Worm (Caenorhabditis elegans) whole organism, young adult: ENCODE results near the gene cyp-13A1.
A peak's percentile ranks its signal among the peaks of the same experiment; 100 is the strongest.

ENCODE experiments used
- B0336.3 ChIP-seq: fragments of 200-800 bp; sonication (Bioruptor generic); IDR thresholded peaks from 2 replicates; pipeline ENCODE4 v1.3.6; 2022; ENCODE audit warnings: missing genetic modification characterization, missing compliant biosample characterization
- F10E7.11 ChIP-seq: sonication (generic microtip); optimal IDR thresholded peaks from 2 replicates; lab custom pipeline; 2017; ENCODE audit warnings: mild to moderate bottlenecking, missing genetic modification characterization, moderate library complexity, missing compliant biosample characterization
- F22D6.2 ChIP-seq: sonication (generic microtip); optimal IDR thresholded peaks from 2 replicates; lab custom pipeline; 2016; ENCODE audit warnings: mild to moderate bottlenecking, missing genetic modification characterization, missing compliant biosample characterization
- F23B12.7 ChIP-seq: sonication (generic microtip); optimal IDR thresholded peaks from 2 replicates; lab custom pipeline; 2017; ENCODE audit warnings: missing genetic modification characterization, mild to moderate bottlenecking, missing compliant biosample characterization, antibody characterized with exemption, moderate library complexity; ENCODE audit not compliant: insufficient read depth
- F49E8.2 ChIP-seq: sonication (generic microtip); optimal IDR thresholded peaks from 3 replicates; lab custom pipeline; 2017; ENCODE audit warnings: missing genetic modification characterization, mild to moderate bottlenecking, missing compliant biosample characterization, antibody characterized with exemption, moderate library complexity; ENCODE audit not compliant: insufficient read depth
- F57C9.4 ChIP-seq: sonication (generic microtip); optimal IDR thresholded peaks from 2 replicates; lab custom pipeline; 2017; ENCODE audit warnings: mild to moderate bottlenecking, missing genetic modification characterization, missing compliant biosample characterization
- K12H6.12 ChIP-seq: fragments of 200-800 bp; sonication (Bioruptor generic); optimal IDR thresholded peaks from 2 replicates; lab custom pipeline; 2018; ENCODE audit warnings: mild to moderate bottlenecking, missing genetic modification characterization, missing compliant biosample characterization
- T07F8.4 ChIP-seq: sonication (generic microtip); optimal IDR thresholded peaks from 2 replicates; lab custom pipeline; 2016; ENCODE audit warnings: mild to moderate bottlenecking, missing genetic modification characterization, moderate library complexity, missing compliant biosample characterization
- T26A5.8 ChIP-seq: sonication (generic microtip); optimal IDR thresholded peaks from 2 replicates; lab custom pipeline; 2016; ENCODE audit warnings: missing genetic modification characterization, missing compliant biosample characterization
- Y56A3A.18 ChIP-seq: fragments of 200-800 bp; sonication (Bioruptor generic); IDR thresholded peaks from 2 replicates; pipeline ENCODE4 v1.3.6; 2022; ENCODE audit warnings: missing genetic modification reagents, missing genetic modification characterization, missing compliant biosample characterization
- akir-1 ChIP-seq: fragments of 200-800 bp; sonication (Bioruptor generic); optimal IDR thresholded peaks from 2 replicates; lab custom pipeline; 2018; ENCODE audit warnings: mild to moderate bottlenecking, missing genetic modification characterization, moderate library complexity, missing compliant biosample characterization
- ama-1 ChIP-seq, 3 experiments: fragments of 150-350 bp in 1 of 3; sonication (generic microtip) in 2 of 3; optimal IDR thresholded peaks; 2 replicates each; lab custom pipeline; 2014 to 2018; ENCODE audit warnings: missing biosample characterization in 2 of 3, missing genetic modification characterization in 2 of 3, missing genetic modification reagents in 2 of 3
- atf-7 ChIP-seq: sonication (generic microtip); optimal IDR thresholded peaks from 2 replicates; lab custom pipeline; 2017; ENCODE audit warnings: mild to moderate bottlenecking, missing genetic modification characterization, missing compliant biosample characterization
- bed-1 ChIP-seq: fragments of 200-800 bp; sonication (Bioruptor generic); IDR thresholded peaks from 2 replicates; pipeline ENCODE4 v1.3.6; 2022; ENCODE audit warnings: missing genetic modification reagents, missing genetic modification characterization, missing compliant biosample characterization
- bed-2 ChIP-seq: fragments of 200-800 bp; sonication (Bioruptor generic); IDR thresholded peaks from 2 replicates; pipeline ENCODE4 v1.3.6; 2022; ENCODE audit warnings: missing genetic modification reagents, missing genetic modification characterization, missing compliant biosample characterization
- cebp-1 ChIP-seq, 2 experiments: fragments of 200-800 bp in 1 of 2; sonication (Bioruptor generic) in 1 of 2; sonication (generic microtip) in 1 of 2; IDR thresholded peaks in 1 of 2; optimal IDR thresholded peaks in 1 of 2; 2 replicates each; pipeline versions ENCODE4 v1.3.6 to Lab custom; 2017 to 2022; ENCODE audit warnings: missing compliant biosample characterization in 2 of 2, missing genetic modification characterization in 2 of 2, mild to moderate bottlenecking in 1 of 2, missing genetic modification reagents in 1 of 2, moderate library complexity in 1 of 2
- ceh-27 ChIP-seq: fragments of 200-800 bp; sonication (Bioruptor generic); optimal IDR thresholded peaks from 2 replicates; lab custom pipeline; 2018; ENCODE audit warnings: mild to moderate bottlenecking, missing genetic modification characterization, moderate library complexity, missing compliant biosample characterization
- ceh-40 ChIP-seq: fragments of 200-800 bp; sonication (Bioruptor generic); IDR thresholded peaks from 2 replicates; pipeline ENCODE4 v1.3.6; 2022; ENCODE audit warnings: missing genetic modification characterization, missing compliant biosample characterization
- ceh-91 ChIP-seq: fragments of 200-800 bp; sonication (Bioruptor generic); IDR thresholded peaks from 2 replicates; pipeline ENCODE4 v1.3.6; 2022; ENCODE audit warnings: missing genetic modification reagents, missing genetic modification characterization, missing compliant biosample characterization
- chd-7 ChIP-seq: sonication (generic microtip); optimal IDR thresholded peaks from 2 replicates; lab custom pipeline; 2016; ENCODE audit warnings: mild to moderate bottlenecking, missing genetic modification characterization, moderate library complexity, missing compliant biosample characterization
- ekl-4 ChIP-seq: fragments of 200-800 bp; sonication (Bioruptor generic); IDR thresholded peaks from 2 replicates; pipeline ENCODE4 v1.3.6; 2022; ENCODE audit warnings: missing genetic modification reagents, missing genetic modification characterization, missing compliant biosample characterization
- ets-4 ChIP-seq: fragments of 200-800 bp; sonication (Bioruptor generic); optimal IDR thresholded peaks from 2 replicates; lab custom pipeline; 2018; ENCODE audit warnings: mild to moderate bottlenecking, missing genetic modification characterization, missing compliant biosample characterization
- gei-17 ChIP-seq: fragments of 200-800 bp; sonication (Bioruptor generic); optimal IDR thresholded peaks from 2 replicates; lab custom pipeline; 2018; ENCODE audit warnings: mild to moderate bottlenecking, missing genetic modification characterization, missing compliant biosample characterization
- hlh-12 ChIP-seq: sonication (generic microtip); optimal IDR thresholded peaks from 2 replicates; lab custom pipeline; 2016; ENCODE audit warnings: missing genetic modification characterization, missing compliant biosample characterization
- hmg-20 ChIP-seq: fragments of 200-800 bp; sonication (Bioruptor generic); IDR thresholded peaks from 2 replicates; pipeline ENCODE4 v1.3.6; 2022; ENCODE audit warnings: missing genetic modification reagents, missing genetic modification characterization, missing compliant biosample characterization
- let-607 ChIP-seq, 2 experiments: fragments of 200-800 bp in 1 of 2; sonication (Bioruptor generic) in 1 of 2; sonication (generic microtip) in 1 of 2; optimal IDR thresholded peaks; 2 replicates each; lab custom pipeline; 2016 to 2018; ENCODE audit warnings: mild to moderate bottlenecking in 2 of 2, missing compliant biosample characterization in 2 of 2, missing genetic modification characterization in 2 of 2, moderate library complexity in 2 of 2, missing genotype in 1 of 2
- lin-40 ChIP-seq: sonication (generic microtip); optimal IDR thresholded peaks from 2 replicates; lab custom pipeline; 2016; ENCODE audit warnings: missing genetic modification characterization, mild to moderate bottlenecking, missing compliant biosample characterization, missing genotype, missing genetic modification reagents
- madf-6 ChIP-seq: fragments of 200-800 bp; sonication (Bioruptor generic); IDR thresholded peaks from 2 replicates; pipeline ENCODE4 v1.3.6; 2022; ENCODE audit warnings: missing genetic modification reagents, missing genetic modification characterization, missing compliant biosample characterization
- mel-28 ChIP-seq: sonication (generic microtip); optimal IDR thresholded peaks from 2 replicates; lab custom pipeline; 2016; ENCODE audit warnings: borderline replicate concordance, mild to moderate bottlenecking, missing genetic modification characterization, missing compliant biosample characterization
- nhr-179 ChIP-seq: sonication (generic microtip); optimal IDR thresholded peaks from 2 replicates; lab custom pipeline; 2016; ENCODE audit warnings: mild to moderate bottlenecking, missing genetic modification characterization, missing compliant biosample characterization
- nhr-80 ChIP-seq: sonication (generic microtip); optimal IDR thresholded peaks from 2 replicates; lab custom pipeline; 2016; ENCODE audit warnings: missing genetic modification characterization, missing compliant biosample characterization
- nhr-90 ChIP-seq: sonication (generic microtip); optimal IDR thresholded peaks from 2 replicates; lab custom pipeline; 2016; ENCODE audit warnings: missing genotype, mild to moderate bottlenecking, missing genetic modification characterization, missing compliant biosample characterization
- pha-4 ChIP-seq: fragments of 150-350 bp; sonication (generic microtip); optimal IDR thresholded peaks from 2 replicates; lab custom pipeline; 2014; ENCODE audit warnings: missing biosample characterization, missing genetic modification reagents, missing genetic modification characterization
- rec-8 ChIP-seq, 2 experiments: sonication (generic microtip); optimal IDR thresholded peaks; 2 replicates each; lab custom pipeline; 2016; ENCODE audit warnings: mild to moderate bottlenecking in 2 of 2, missing genetic modification characterization in 2 of 2, missing genetic modification reagents in 2 of 2, missing genotype in 2 of 2, missing biosample characterization in 1 of 2, missing compliant biosample characterization in 1 of 2, moderate library complexity in 1 of 2
- snpc-3.4 ChIP-seq: sonication (generic microtip); optimal IDR thresholded peaks from 2 replicates; lab custom pipeline; 2017; ENCODE audit warnings: missing genetic modification characterization, mild to moderate bottlenecking, missing compliant biosample characterization, antibody characterized with exemption, moderate library complexity, missing genotype, missing genetic modification reagents
- sptf-2 ChIP-seq: fragments of 200-800 bp; sonication (Bioruptor generic); optimal IDR thresholded peaks from 2 replicates; lab custom pipeline; 2018; ENCODE audit warnings: mild to moderate bottlenecking, missing genetic modification characterization, missing compliant biosample characterization
- tbp1 ChIP-seq: fragments of 200-800 bp; sonication (Bioruptor generic); optimal IDR thresholded peaks from 2 replicates; lab custom pipeline; 2018; ENCODE audit warnings: mild to moderate bottlenecking, missing genetic modification characterization, missing compliant biosample characterization
- ztf-22 ChIP-seq: fragments of 200-800 bp; sonication (Bioruptor generic); optimal IDR thresholded peaks from 2 replicates; lab custom pipeline; 2018; ENCODE audit warnings: mild to moderate bottlenecking, missing genetic modification characterization, moderate library complexity, missing compliant biosample characterization
- ztf-26 ChIP-seq: sonication (generic microtip); optimal IDR thresholded peaks from 2 replicates; lab custom pipeline; 2017; ENCODE audit warnings: missing genetic modification characterization, missing compliant biosample characterization

cyp-13A1 gene

ce11 chrII:9800251-9800650 is 18.5 kb upstream of the cyp-13A1 start, which contains the start of gene cyp-13A5:
Gene cyp-13A5 (minus strand): TSS chrII:9800362.
- TF ChIP-seq pha-4 = no peak
- TF ChIP-seq cebp-1 (GFP tag; IDR thresholded peaks at IDR 0.05; lab: Robert Waterston, UW) = no peak
- TF ChIP-seq cebp-1 (tag; optimal IDR thresholded peaks at IDR 0.05; lab: Kevin White, UChicago) = peak; percentile 19
- TF ChIP-seq nhr-80 (tag; lab: Kevin White, UChicago) = peak; percentile 85
- TF ChIP-seq ztf-26 = no peak
- no peak for TF ChIP-seq ama-1 (optimal IDR thresholded peaks at IDR 0.05; lab: Kevin White, UChicago)
- TF ChIP-seq ama-1 (GFP tag; optimal IDR thresholded peaks at IDR 0.05; lab: Kevin White, UChicago) = no peak
- TF ChIP-seq chd-7 (tag; lab: Kevin White, UChicago) = no peak
- TF ChIP-seq F10E7.11 (tag; lab: Kevin White, UChicago) = no peak
- no peak for TF ChIP-seq bed-1 (GFP tag; lab: Robert Waterston, UW)
- TF ChIP-seq mel-28 (tag; lab: Kevin White, UChicago) = no peak

DNA sequence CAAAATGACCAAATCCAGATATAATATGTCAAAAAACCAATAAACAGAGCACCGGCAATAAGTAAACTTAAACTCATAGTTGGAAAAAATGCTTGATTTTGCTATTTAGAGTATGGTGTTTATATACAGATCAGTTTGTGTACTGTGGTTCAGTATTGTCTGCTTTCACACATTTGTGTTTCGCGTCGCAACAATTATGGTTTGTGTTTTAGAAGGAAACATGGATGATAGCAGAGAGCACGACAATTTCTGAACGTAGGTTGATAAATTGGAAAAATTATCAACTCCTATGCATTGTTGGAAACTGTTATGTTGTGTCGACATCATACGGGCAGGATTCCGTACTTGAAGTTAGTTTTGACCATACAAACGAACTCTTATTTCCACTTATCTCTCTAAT is 15.9 kb upstream of the cyp-13A1 start, which contains the start of gene cyp-13A4:
TSS of gene cyp-13A4 (minus strand) at position 77 of the 400 bp plus-strand sequence.
- TF ChIP-seq bed-2 = no peak
- TF ChIP-seq gei-17 (GFP tag; lab: Kevin White, UChicago) = no peak
- TF ChIP-seq F22D6.2 (tag; lab: Kevin White, UChicago) = no peak
- TF ChIP-seq nhr-80 (tag; lab: Kevin White, UChicago) = peak; percentile 80
- no peak for TF ChIP-seq nhr-179 (tag; lab: Kevin White, UChicago)

ce11 chrII:9793197-9793596 is 11.4 kb upstream of the cyp-13A1 start, which contains the start of gene cyp-13A3:
Gene cyp-13A3 (minus strand): TSS chrII:9793297.
- TF ChIP-seq lin-40 (tag; lab: Kevin White, UChicago) (no peak), F23B12.7 (no peak), F49E8.2 (tag; lab: Kevin White, UChicago) (no peak)

- TF ChIP-seq gei-17 (GFP tag; lab: Kevin White, UChicago) (no peak), K12H6.12 (no peak), lin-40 (tag; lab: Kevin White, UChicago) (no peak), cebp-1 (GFP tag; IDR thresholded peaks at IDR 0.05; lab: Robert Waterston, UW) (peak; percentile 7; the same call in 1 of the 2 replicates), cebp-1 (tag; optimal IDR thresholded peaks at IDR 0.05; lab: Kevin White, UChicago) (no peak), tbp1 (no peak), hmg-20 (GFP tag; lab: Robert Waterston, UW) (no peak), F57C9.4 (tag; lab: Kevin White, UChicago) (no peak), ztf-22 (peak; percentile 38), ceh-27 (no peak), Y56A3A.18 (GFP tag; lab: Robert Waterston, UW) (no peak), ets-4 (GFP tag; lab: Kevin White, UChicago) (peak; percentile 53), sptf-2 (GFP tag; lab: Kevin White, UChicago) (no peak), nhr-90 (tag; lab: Kevin White, UChicago) (no peak), nhr-80 (tag; lab: Kevin White, UChicago) (peak; percentile 90), madf-6 (no peak), let-607 (tag; optimal IDR thresholded peaks at IDR 0.05; lab: Kevin White, UChicago) (no peak), T07F8.4 (tag; lab: Kevin White, UChicago) (no peak), B0336.3 (GFP tag; lab: Robert Waterston, UW) (no peak), atf-7 (peak; percentile 66), bed-1 (GFP tag; lab: Robert Waterston, UW) (no peak), snpc-3.4 (tag; lab: Kevin White, UChicago) (no peak), rec-8 (tag; optimal IDR thresholded peaks at IDR 0.05; lab: Kevin White, UChicago) (no peak), ceh-91 (GFP tag; lab: Robert Waterston, UW) (no peak), T26A5.8 (tag; lab: Kevin White, UChicago) (no peak), hlh-12 (tag; lab: Kevin White, UChicago) (no peak), ceh-40 (no peak), akir-1 (GFP tag; lab: Kevin White, UChicago) (no peak), ekl-4 (no peak)
- TF ChIP-seq, all 124 proteins: peak for 5
Measured at ce11 chrII:9791185-9791584, 9.4 kb upstream of the cyp-13A1 start.
